Worm (Caenorhabditis elegans) whole organism, L2 larva: ENCODE measurements around the gene ech-3.

Source experiments
- R02D3.7 ChIP-seq: fragments of 150-350 bp; optimal IDR thresholded peaks from 2 replicates; lab custom pipeline; 2014; ENCODE audit warnings: missing biosample characterization, missing genetic modification characterization
- aly-2 ChIP-seq: fragments of 150-350 bp; optimal IDR thresholded peaks from 2 replicates; lab custom pipeline; 2014; ENCODE audit warnings: missing biosample characterization, missing genetic modification characterization
- elt-3 ChIP-seq: sonication (generic microtip); optimal IDR thresholded peaks from 2 replicates; lab custom pipeline; 2017; ENCODE audit warnings: missing biosample characterization, missing genetic modification characterization
- nhr-77 ChIP-seq: fragments of 150-350 bp; optimal IDR thresholded peaks from 2 replicates; lab custom pipeline; 2014; ENCODE audit warnings: missing biosample characterization, missing genetic modification characterization
- unc-55 ChIP-seq: fragments of 150-350 bp; sonication (generic microtip); optimal IDR thresholded peaks from 3 replicates; lab custom pipeline; 2014; ENCODE audit warnings: missing biosample characterization, missing genetic modification reagents, missing genetic modification characterization
- zag-1 ChIP-seq: fragments of 150-350 bp; optimal IDR thresholded peaks from 2 replicates; lab custom pipeline; 2014; ENCODE audit warnings: missing biosample characterization, missing genetic modification characterization

DNA sequence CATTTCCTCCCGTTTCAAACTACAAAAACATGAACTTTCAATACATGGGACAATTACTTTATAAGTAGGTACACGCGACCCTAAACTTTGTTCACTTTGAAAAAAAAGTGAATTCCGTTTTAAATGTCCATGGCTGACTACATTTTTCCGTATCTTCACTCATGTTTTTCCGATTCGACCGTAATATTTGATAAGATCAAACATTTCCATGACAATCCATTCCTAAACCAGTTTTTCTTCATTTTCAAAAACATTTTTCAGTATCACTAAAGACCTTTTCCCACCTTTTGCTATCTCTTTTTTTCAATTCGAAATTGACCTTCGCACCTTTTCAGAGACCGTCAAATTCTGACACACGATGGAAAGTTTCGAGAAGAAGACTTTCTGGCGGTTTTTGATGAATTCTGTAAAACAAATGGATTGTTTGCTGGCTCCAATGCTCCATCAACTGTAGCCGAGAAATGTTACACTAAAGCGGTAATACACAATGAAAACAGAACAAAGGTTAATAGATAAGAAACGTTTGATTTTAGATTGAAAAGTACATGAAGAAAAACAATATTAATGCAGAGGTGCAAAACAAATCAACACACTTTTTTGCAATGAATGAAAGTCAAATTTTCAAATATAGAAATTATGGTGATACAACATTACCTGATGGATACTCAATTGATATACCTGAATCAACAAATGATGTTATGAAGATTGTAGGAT is 5.6 kb downstream of the ech-3 start:
- TF ChIP-seq zag-1 (tag; lab: Kevin White, UChicago), result no peak
- TF ChIP-seq aly-2 (tag; lab: Kevin White, UChicago), result no peak
- TF ChIP-seq unc-55 (GFP tag; lab: Kevin White, UChicago), result no peak
- no peak for TF ChIP-seq elt-3
- TF ChIP-seq nhr-77 (tag; lab: Kevin White, UChicago), result no peak
- no peak for TF ChIP-seq R02D3.7
